Worm (Caenorhabditis elegans) whole organism, L3 larva: ENCODE measurements around the gene clec-55.

Experiments
- fkh-10 ChIP-seq: sonication (generic microtip); optimal IDR thresholded peaks from 2 replicates; lab custom pipeline; 2017; ENCODE audit warnings: missing biosample characterization, missing genetic modification reagents, missing genetic modification characterization
- fos-1 ChIP-seq: fragments of 150-350 bp; optimal IDR thresholded peaks from 2 replicates; lab custom pipeline; 2014; ENCODE audit warnings: missing biosample characterization, missing genetic modification characterization
- lin-39 ChIP-seq: fragments of 150-350 bp; optimal IDR thresholded peaks from 2 replicates; lab custom pipeline; 2018; ENCODE audit warnings: missing biosample characterization, missing genetic modification reagents, missing genetic modification characterization
- nhr-237 ChIP-seq: fragments of 150-350 bp; optimal IDR thresholded peaks from 2 replicates; lab custom pipeline; 2014; ENCODE audit warnings: missing biosample characterization, missing genetic modification characterization
- nhr-43 ChIP-seq: sonication (generic microtip); optimal IDR thresholded peaks from 2 replicates; lab custom pipeline; 2016; ENCODE audit warnings: mild to moderate bottlenecking, missing genetic modification characterization, missing compliant biosample characterization; ENCODE audit not compliant: poor library complexity, severe bottlenecking
- tbx-2 ChIP-seq: sonication (generic microtip); optimal IDR thresholded peaks from 2 replicates; lab custom pipeline; 2016; ENCODE audit warnings: mild to moderate bottlenecking, missing genetic modification characterization, missing compliant biosample characterization
- unc-39 ChIP-seq: sonication (generic microtip); optimal IDR thresholded peaks from 4 replicates; lab custom pipeline; 2017; ENCODE audit warnings: missing biosample characterization, missing genetic modification characterization

ce11 chrV:14481401-14481800 is 2.3 kb downstream of the clec-55 start, which contains the start of gene R02D5.7:
- no peak for TF ChIP-seq fos-1 (tag; lab: Kevin White, UChicago)
- no peak for TF ChIP-seq nhr-237 (tag; lab: Kevin White, UChicago)
- TF ChIP-seq lin-39 (tag; lab: Kevin White, UChicago), result no peak
- TF ChIP-seq unc-39 (tag; lab: Kevin White, UChicago), result no peak
- no peak for TF ChIP-seq tbx-2 (tag; lab: Kevin White, UChicago)
- no peak for TF ChIP-seq nhr-43 (tag; lab: Kevin White, UChicago)
- TF ChIP-seq fkh-10, result no peak
